Worm (Caenorhabditis elegans) whole organism, L1 larva: Measurements from ENCODE around the gene Y15E3A.5.

Experiments
- C04F5.9 ChIP-seq: sonication (generic microtip); optimal IDR thresholded peaks from 2 replicates; lab custom pipeline; 2016; ENCODE audit warnings: missing genetic modification characterization, missing compliant biosample characterization
- C16A3.4 ChIP-seq: fragments of 150-350 bp; optimal IDR thresholded peaks from 2 replicates; lab custom pipeline; 2014; ENCODE audit warnings: missing biosample characterization, missing genetic modification characterization
- C34B4.2 ChIP-seq: sonication (generic microtip); optimal IDR thresholded peaks from 2 replicates; lab custom pipeline; 2017; ENCODE audit warnings: mild to moderate bottlenecking, missing genetic modification characterization, missing compliant biosample characterization
- F16B12.6 ChIP-seq: fragments of 150-350 bp; optimal IDR thresholded peaks from 2 replicates; lab custom pipeline; 2014; ENCODE audit warnings: missing biosample characterization, missing genetic modification characterization
- aha-1 ChIP-seq: fragments of 150-350 bp; optimal IDR thresholded peaks from 2 replicates; lab custom pipeline; 2014; ENCODE audit warnings: missing biosample characterization, missing genetic modification characterization
- alr-1 ChIP-seq: fragments of 200-800 bp; sonication (Bioruptor generic); optimal IDR thresholded peaks from 2 replicates; lab custom pipeline; 2018; ENCODE audit warnings: borderline replicate concordance, mild to moderate bottlenecking, missing genetic modification characterization, missing compliant biosample characterization
- aly-2 ChIP-seq: fragments of 150-350 bp; optimal IDR thresholded peaks from 2 replicates; lab custom pipeline; 2014; ENCODE audit warnings: missing biosample characterization, missing genetic modification characterization
- ama-1 ChIP-seq: fragments of 150-350 bp; optimal IDR thresholded peaks from 2 replicates; lab custom pipeline; 2014
- blmp-1 ChIP-seq: fragments of 150-350 bp; optimal IDR thresholded peaks from 2 replicates; lab custom pipeline; 2014; ENCODE audit warnings: missing biosample characterization, missing genetic modification characterization
- ceh-8 ChIP-seq: fragments of 200-800 bp; sonication (Bioruptor generic); optimal IDR thresholded peaks from 2 replicates; lab custom pipeline; 2018; ENCODE audit warnings: mild to moderate bottlenecking, missing genetic modification characterization, moderate library complexity, missing compliant biosample characterization
- ceh-88 ChIP-seq: fragments of 200-800 bp; sonication (Bioruptor generic); IDR thresholded peaks from 2 replicates; pipeline ENCODE4 v1.3.6; 2022; ENCODE audit warnings: missing genetic modification characterization, missing compliant biosample characterization
- ceh-90 ChIP-seq: sonication (generic microtip); optimal IDR thresholded peaks from 2 replicates; lab custom pipeline; 2016; ENCODE audit warnings: missing genetic modification characterization, missing compliant biosample characterization
- ces-1 ChIP-seq: fragments of 150-350 bp; optimal IDR thresholded peaks from 2 replicates; lab custom pipeline; 2014; ENCODE audit warnings: missing biosample characterization, missing genetic modification reagents, missing genetic modification characterization
- dpl-1 ChIP-seq, 3 experiments: fragments of 150-350 bp in 2 of 3; sonication (generic microtip) in 1 of 3; optimal IDR thresholded peaks; 2 replicates each; lab custom pipeline; 2014 to 2017; ENCODE audit warnings: missing biosample characterization in 3 of 3, missing genetic modification characterization in 3 of 3, missing genetic modification reagents in 3 of 3
- dsc-1 ChIP-seq: sonication (generic microtip); optimal IDR thresholded peaks from 2 replicates; lab custom pipeline; 2016; ENCODE audit warnings: mild to moderate bottlenecking, missing genetic modification characterization, missing compliant biosample characterization
- efl-1 ChIP-seq, 4 experiments: fragments of 150-350 bp; optimal IDR thresholded peaks in 3 of 4; peaks in 1 of 4; 1 replicate in 1 of 4; 2 replicates in 3 of 4; lab custom pipeline; 2014; ENCODE audit warnings: missing biosample characterization in 2 of 4, missing genetic modification characterization in 2 of 4, missing genetic modification reagents in 2 of 4
- elt-2 ChIP-seq: sonication (generic microtip); optimal IDR thresholded peaks from 2 replicates; lab custom pipeline; 2016; ENCODE audit warnings: missing genetic modification characterization, mild to moderate bottlenecking, inconsistent platforms, missing compliant biosample characterization, missing genetic modification reagents
- fkh-4 ChIP-seq: sonication (generic microtip); optimal IDR thresholded peaks from 2 replicates; lab custom pipeline; 2016; ENCODE audit warnings: missing compliant biosample characterization, missing genetic modification characterization, borderline replicate concordance
- fos-1 ChIP-seq: fragments of 150-350 bp; optimal IDR thresholded peaks from 2 replicates; lab custom pipeline; 2014; ENCODE audit warnings: missing biosample characterization, missing genetic modification characterization
- hlh-17 ChIP-seq: fragments of 200-800 bp; sonication (Bioruptor generic); optimal IDR thresholded peaks from 2 replicates; lab custom pipeline; 2018; ENCODE audit warnings: missing genetic modification characterization, mild to moderate bottlenecking, missing compliant biosample characterization, moderate library complexity, borderline replicate concordance
- hlh-4 ChIP-seq: sonication (generic microtip); optimal IDR thresholded peaks from 2 replicates; lab custom pipeline; 2016; ENCODE audit warnings: mild to moderate bottlenecking, missing genetic modification characterization, missing compliant biosample characterization
- hpl-2 ChIP-seq: fragments of 150-350 bp; optimal IDR thresholded peaks from 2 replicates; lab custom pipeline; 2014; ENCODE audit warnings: missing biosample characterization, missing genetic modification reagents, missing genetic modification characterization
- irx-1 ChIP-seq: sonication (generic microtip); optimal IDR thresholded peaks from 2 replicates; lab custom pipeline; 2016; ENCODE audit warnings: missing genetic modification characterization, missing compliant biosample characterization
- isw-1 ChIP-seq: fragments of 200-800 bp; sonication (Bioruptor generic); IDR thresholded peaks from 2 replicates; pipeline ENCODE4 v1.3.6; 2022; ENCODE audit warnings: missing genetic modification characterization, missing compliant biosample characterization
- lin-13 ChIP-seq: fragments of 150-350 bp; optimal IDR thresholded peaks from 2 replicates; lab custom pipeline; 2014; ENCODE audit warnings: missing biosample characterization, missing genetic modification reagents, missing genetic modification characterization
- lin-15B ChIP-seq: fragments of 150-350 bp; sonication (generic microtip); optimal IDR thresholded peaks from 3 replicates; lab custom pipeline; 2014; ENCODE audit warnings: missing biosample characterization, missing genetic modification characterization
- lir-3 ChIP-seq: sonication (generic microtip); optimal IDR thresholded peaks from 2 replicates; lab custom pipeline; 2016; ENCODE audit warnings: mild to moderate bottlenecking, missing genetic modification characterization, moderate library complexity, missing compliant biosample characterization; ENCODE audit not compliant: poor library complexity
- mdl-1 ChIP-seq, 2 experiments: fragments of 150-350 bp; optimal IDR thresholded peaks; 2 replicates each; lab custom pipeline; 2014 to 2017; ENCODE audit warnings: missing biosample characterization in 2 of 2, missing genetic modification characterization in 2 of 2, inconsistent platforms in 1 of 2
- mef-2 ChIP-seq: fragments of 150-350 bp; optimal IDR thresholded peaks from 2 replicates; lab custom pipeline; 2014; ENCODE audit warnings: missing biosample characterization, missing genetic modification characterization
- mep-1 ChIP-seq: fragments of 150-350 bp; optimal IDR thresholded peaks from 2 replicates; lab custom pipeline; 2014; ENCODE audit warnings: missing biosample characterization, missing genetic modification characterization
- nhr-11 ChIP-seq: fragments of 150-350 bp; optimal IDR thresholded peaks from 2 replicates; lab custom pipeline; 2014; ENCODE audit warnings: missing biosample characterization, missing genetic modification characterization
- nhr-12 ChIP-seq: sonication (generic microtip); optimal IDR thresholded peaks from 2 replicates; lab custom pipeline; 2017; ENCODE audit warnings: missing biosample characterization, missing genetic modification characterization
- nhr-19 ChIP-seq: fragments of 200-800 bp; sonication (Bioruptor generic); conservative IDR thresholded peaks from 2 replicates; pipeline ENCODE4 v1.3.6; 2022; ENCODE audit warnings: missing genetic modification characterization, missing compliant biosample characterization
- nhr-20 ChIP-seq: sonication (generic microtip); optimal IDR thresholded peaks from 2 replicates; lab custom pipeline; 2016; ENCODE audit warnings: mild to moderate bottlenecking, missing genetic modification characterization, missing compliant biosample characterization
- nhr-28 ChIP-seq: fragments of 150-350 bp; optimal IDR thresholded peaks from 2 replicates; lab custom pipeline; 2014; ENCODE audit warnings: missing biosample characterization, missing genetic modification characterization
- nhr-71 ChIP-seq: sonication (generic microtip); optimal IDR thresholded peaks from 2 replicates; lab custom pipeline; 2016; ENCODE audit warnings: mild to moderate bottlenecking, missing genetic modification characterization, moderate library complexity, missing compliant biosample characterization
- nhr-84 ChIP-seq: sonication (generic microtip); optimal IDR thresholded peaks from 2 replicates; lab custom pipeline; 2017; ENCODE audit warnings: missing biosample characterization, missing genetic modification characterization
- nhr-85 ChIP-seq: sonication (generic microtip); peaks from one replicate; lab custom pipeline; 2016; ENCODE audit warnings: missing genetic modification characterization, inconsistent platforms, missing compliant biosample characterization
- nhr-90 ChIP-seq: sonication (generic microtip); optimal IDR thresholded peaks from 2 replicates; lab custom pipeline; 2016; ENCODE audit warnings: mild to moderate bottlenecking, missing genetic modification characterization, missing compliant biosample characterization; ENCODE audit not compliant: poor library complexity
- pax-3 ChIP-seq: fragments of 200-800 bp; sonication (Bioruptor generic); optimal IDR thresholded peaks from 2 replicates; lab custom pipeline; 2018; ENCODE audit warnings: mild to moderate bottlenecking, missing genetic modification characterization, moderate library complexity, missing compliant biosample characterization
- snpc-4 ChIP-seq: fragments of 150-350 bp; optimal IDR thresholded peaks from 2 replicates; lab custom pipeline; 2014; ENCODE audit warnings: missing biosample characterization, missing genetic modification characterization
- sox-4 ChIP-seq: sonication (generic microtip); optimal IDR thresholded peaks from 2 replicates; lab custom pipeline; 2016; ENCODE audit warnings: missing genetic modification characterization, missing compliant biosample characterization
- sptf-1 ChIP-seq: fragments of 150-350 bp; optimal IDR thresholded peaks from 2 replicates; lab custom pipeline; 2014; ENCODE audit warnings: missing biosample characterization, missing genetic modification characterization
- swsn-7 ChIP-seq: sonication (generic microtip); optimal IDR thresholded peaks from 2 replicates; lab custom pipeline; 2016; ENCODE audit warnings: missing genetic modification characterization, missing compliant biosample characterization
- tbx-2 ChIP-seq: sonication (generic microtip); optimal IDR thresholded peaks from 2 replicates; lab custom pipeline; 2016; ENCODE audit warnings: missing genetic modification characterization, missing compliant biosample characterization
- tlp-1 ChIP-seq: fragments of 150-350 bp; optimal IDR thresholded peaks from 2 replicates; lab custom pipeline; 2014; ENCODE audit warnings: missing biosample characterization, missing genetic modification characterization
- unc-30 ChIP-seq: sonication (generic microtip); optimal IDR thresholded peaks from 2 replicates; lab custom pipeline; 2017; ENCODE audit warnings: missing biosample characterization, missing genetic modification characterization
- unc-62 ChIP-seq: fragments of 150-350 bp; optimal IDR thresholded peaks from 2 replicates; lab custom pipeline; 2014; ENCODE audit warnings: missing biosample characterization, missing genetic modification reagents, missing genetic modification characterization
- unc-86 ChIP-seq: sonication (generic microtip); optimal IDR thresholded peaks from 2 replicates; lab custom pipeline; 2016; ENCODE audit warnings: missing genetic modification characterization, missing compliant biosample characterization
- vab-15 ChIP-seq: sonication (generic microtip); optimal IDR thresholded peaks from 2 replicates; lab custom pipeline; 2017; ENCODE audit warnings: missing genotype, mild to moderate bottlenecking, missing genetic modification characterization, missing compliant biosample characterization
- xbp-1 ChIP-seq: sonication (generic microtip); optimal IDR thresholded peaks from 2 replicates; lab custom pipeline; 2016; ENCODE audit warnings: missing genetic modification characterization, missing compliant biosample characterization
- zag-1 ChIP-seq: fragments of 150-350 bp; optimal IDR thresholded peaks from 2 replicates; lab custom pipeline; 2014; ENCODE audit warnings: missing biosample characterization, missing genetic modification characterization
- zip-4 ChIP-seq: fragments of 200-800 bp; sonication (Bioruptor generic); optimal IDR thresholded peaks from 2 replicates; lab custom pipeline; 2018; ENCODE audit warnings: mild to moderate bottlenecking, missing genetic modification characterization, moderate library complexity, missing compliant biosample characterization

Gene Y15E3A.5

ce11 chrX:15373415-15374048, 33.2 kb downstream of the Y15E3A.5 start (continued):
- TF ChIP-seq nhr-19 (GFP tag; lab: Robert Waterston, UW) (no peak), hpl-2 (GFP tag; lab: Kevin White, UChicago) (no peak), isw-1 (GFP tag; lab: Robert Waterston, UW) (peak; percentile 17; the same call in 1 of the 2 replicates), zip-4 (GFP tag; lab: Kevin White, UChicago) (no peak), C34B4.2 (tag; lab: Kevin White, UChicago) (no peak), hlh-17 (no peak), tlp-1 (no peak), ama-1 (lab: Kevin White, UChicago) (no peak), unc-62 (GFP tag; lab: Kevin White, UChicago) (no peak), tbx-2 (tag; lab: Kevin White, UChicago) (peak; percentile 64), nhr-71 (tag; lab: Kevin White, UChicago) (peak; percentile 54), nhr-12 (no peak), blmp-1 (tag; lab: Kevin White, UChicago) (peak; percentile 50), mdl-1 (tag; optimal IDR thresholded peaks at IDR 0.05; lab: Kevin White, UChicago) (no peak), ceh-90 (no peak), dpl-1 (GFP tag; optimal IDR thresholded peaks at IDR 0.05; lab: Kevin White, UChicago) (no peak), mep-1 (no peak), efl-1 (optimal IDR thresholded peaks at IDR 0.05; lab: Kevin White, UChicago) (no peak), efl-1 (GFP tag; optimal IDR thresholded peaks at IDR 0.05 in 1 of 2; lab: Kevin White, UChicago) (no peak), aly-2 (tag; lab: Kevin White, UChicago) (no peak), C04F5.9 (no peak), C16A3.4 (tag; lab: Kevin White, UChicago) (no peak), ceh-88 (GFP tag; lab: Robert Waterston, UW) (no peak), alr-1 (no peak), nhr-90 (no peak), dsc-1 (tag; lab: Kevin White, UChicago) (peak; percentile 36), nhr-84 (tag; lab: Kevin White, UChicago) (no peak), nhr-20 (tag; lab: Kevin White, UChicago) (peak; percentile 82), fos-1 (tag; lab: Kevin White, UChicago) (no peak), F16B12.6 (no peak), nhr-28 (no peak), sox-4 (tag; lab: Kevin White, UChicago) (no peak), unc-30 (tag; lab: Kevin White, UChicago) (no peak), lir-3 (no peak), mef-2 (no peak), swsn-7 (tag; lab: Kevin White, UChicago) (peak; percentile 46), zag-1 (tag; lab: Kevin White, UChicago) (no peak), ces-1 (GFP tag; lab: Kevin White, UChicago) (no peak), ceh-8 (GFP tag; lab: Kevin White, UChicago) (no peak), nhr-11 (tag; lab: Kevin White, UChicago) (no peak), hlh-4 (tag; lab: Kevin White, UChicago) (no peak), pax-3 (no peak), lin-15B (tag; lab: Kevin White, UChicago) (no peak), snpc-4 (tag; lab: Kevin White, UChicago) (peak; percentile 3), unc-86 (tag; lab: Kevin White, UChicago) (peak; percentile 24), sptf-1 (tag; lab: Kevin White, UChicago) (no peak), aha-1 (tag; lab: Kevin White, UChicago) (no peak), xbp-1 (tag; lab: Kevin White, UChicago) (peak; percentile 8), elt-2 (tag; lab: Kevin White, UChicago) (peak; percentile 62), lin-13 (no peak), nhr-85 (tag; lab: Kevin White, UChicago) (peak; percentile 88), vab-15 (no peak), fkh-4 (no peak), irx-1 (no peak)
